Worm (Caenorhabditis elegans) whole organism, L3 larva: ENCODE results near the gene vps-33.1.

Source experiments
- ZK546.5 ChIP-seq: sonication (generic microtip); optimal IDR thresholded peaks from 2 replicates; lab custom pipeline; 2017; ENCODE audit warnings: missing biosample characterization, missing genetic modification characterization
- aly-2 ChIP-seq: fragments of 150-350 bp; optimal IDR thresholded peaks from 2 replicates; lab custom pipeline; 2014; ENCODE audit warnings: missing biosample characterization, missing genetic modification characterization
- ama-1 ChIP-seq: fragments of 150-350 bp; optimal IDR thresholded peaks from 2 replicates; lab custom pipeline; 2018
- ceh-28 ChIP-seq: fragments of 150-350 bp; optimal IDR thresholded peaks from 2 replicates; lab custom pipeline; 2014; ENCODE audit warnings: missing biosample characterization, missing genetic modification reagents, missing genetic modification characterization
- ceh-82 ChIP-seq: fragments of 150-350 bp; optimal IDR thresholded peaks from 2 replicates; lab custom pipeline; 2014; ENCODE audit warnings: missing biosample characterization, missing genetic modification characterization
- daf-12 ChIP-seq: fragments of 150-350 bp; optimal IDR thresholded peaks from 2 replicates; lab custom pipeline; 2014; ENCODE audit warnings: missing biosample characterization, missing genetic modification reagents, missing genetic modification characterization
- egl-27 ChIP-seq: sonication (generic microtip); optimal IDR thresholded peaks from 4 replicates; lab custom pipeline; 2017; ENCODE audit warnings: missing biosample characterization, missing genetic modification reagents, missing genetic modification characterization
- elt-1 ChIP-seq: fragments of 150-350 bp; optimal IDR thresholded peaks from 2 replicates; lab custom pipeline; 2014; ENCODE audit warnings: missing biosample characterization, missing genetic modification characterization
- elt-2 ChIP-seq: sonication (generic microtip); optimal IDR thresholded peaks from 2 replicates; lab custom pipeline; 2016; ENCODE audit warnings: missing genetic modification reagents, mild to moderate bottlenecking, missing genetic modification characterization, missing compliant biosample characterization
- fkh-10 ChIP-seq: sonication (generic microtip); optimal IDR thresholded peaks from 2 replicates; lab custom pipeline; 2017; ENCODE audit warnings: missing biosample characterization, missing genetic modification reagents, missing genetic modification characterization
- fos-1 ChIP-seq: fragments of 150-350 bp; optimal IDR thresholded peaks from 2 replicates; lab custom pipeline; 2014; ENCODE audit warnings: missing biosample characterization, missing genetic modification characterization
- hmg-11 ChIP-seq: sonication (generic microtip); optimal IDR thresholded peaks from 2 replicates; lab custom pipeline; 2016; ENCODE audit warnings: missing genetic modification characterization, missing compliant biosample characterization
- jun-1 ChIP-seq: fragments of 150-350 bp; optimal IDR thresholded peaks from 2 replicates; lab custom pipeline; 2014; ENCODE audit warnings: missing biosample characterization, missing genetic modification reagents, missing genetic modification characterization
- lin-15B ChIP-seq: fragments of 150-350 bp; optimal IDR thresholded peaks from 2 replicates; lab custom pipeline; 2014; ENCODE audit warnings: missing biosample characterization, missing genetic modification characterization
- mdl-1 ChIP-seq: fragments of 150-350 bp; optimal IDR thresholded peaks from 2 replicates; lab custom pipeline; 2014; ENCODE audit warnings: missing biosample characterization, missing genetic modification characterization
- mml-1 ChIP-seq: fragments of 150-350 bp; sonication (generic microtip); optimal IDR thresholded peaks from 3 replicates; lab custom pipeline; 2014; ENCODE audit warnings: missing biosample characterization, missing genetic modification characterization
- nfya-1 ChIP-seq: sonication (generic microtip); optimal IDR thresholded peaks from 2 replicates; lab custom pipeline; 2017; ENCODE audit warnings: missing genetic modification characterization, mild to moderate bottlenecking, missing compliant biosample characterization, antibody characterized with exemption, moderate library complexity; ENCODE audit not compliant: insufficient read depth
- nhr-11 ChIP-seq: fragments of 150-350 bp; optimal IDR thresholded peaks from 2 replicates; lab custom pipeline; 2014; ENCODE audit warnings: missing biosample characterization, missing genetic modification characterization
- nhr-12 ChIP-seq: fragments of 150-350 bp; optimal IDR thresholded peaks from 2 replicates; lab custom pipeline; 2014; ENCODE audit warnings: missing biosample characterization, missing genetic modification characterization
- nhr-23 ChIP-seq: fragments of 150-350 bp; optimal IDR thresholded peaks from 2 replicates; lab custom pipeline; 2014; ENCODE audit warnings: missing biosample characterization, missing genetic modification reagents, missing genetic modification characterization
- nhr-25 ChIP-seq: sonication (generic microtip); optimal IDR thresholded peaks from 2 replicates; lab custom pipeline; 2017; ENCODE audit warnings: missing biosample characterization, missing genetic modification characterization
- nhr-43 ChIP-seq: sonication (generic microtip); optimal IDR thresholded peaks from 2 replicates; lab custom pipeline; 2016; ENCODE audit warnings: mild to moderate bottlenecking, missing genetic modification characterization, missing compliant biosample characterization; ENCODE audit not compliant: poor library complexity, severe bottlenecking
- nhr-67 ChIP-seq: fragments of 150-350 bp; optimal IDR thresholded peaks from 2 replicates; lab custom pipeline; 2014; ENCODE audit warnings: missing biosample characterization, missing genetic modification characterization
- nhr-77 ChIP-seq: fragments of 150-350 bp; optimal IDR thresholded peaks from 2 replicates; lab custom pipeline; 2014; ENCODE audit warnings: missing biosample characterization, missing genetic modification characterization
- pha-4 ChIP-seq: fragments of 150-350 bp; optimal IDR thresholded peaks from 2 replicates; lab custom pipeline; 2014; ENCODE audit warnings: missing biosample characterization, missing genetic modification reagents, missing genetic modification characterization
- pqm-1 ChIP-seq: fragments of 150-350 bp; optimal IDR thresholded peaks from 2 replicates; lab custom pipeline; 2017; ENCODE audit warnings: missing biosample characterization, missing genetic modification characterization, inconsistent platforms
- sea-2 ChIP-seq: fragments of 150-350 bp; sonication (generic microtip); optimal IDR thresholded peaks from 4 replicates; lab custom pipeline; 2014; ENCODE audit warnings: missing biosample characterization, missing genetic modification reagents, missing genetic modification characterization
- skn-1 ChIP-seq: fragments of 150-350 bp; optimal IDR thresholded peaks from 2 replicates; lab custom pipeline; 2014; ENCODE audit warnings: missing biosample characterization, missing genetic modification characterization
- tbx-2 ChIP-seq: sonication (generic microtip); optimal IDR thresholded peaks from 2 replicates; lab custom pipeline; 2016; ENCODE audit warnings: mild to moderate bottlenecking, missing genetic modification characterization, missing compliant biosample characterization
- unc-62 ChIP-seq: fragments of 150-350 bp; sonication (generic microtip); optimal IDR thresholded peaks from 4 replicates; lab custom pipeline; 2014; ENCODE audit warnings: missing biosample characterization, missing genetic modification reagents, missing genetic modification characterization
- ztf-4 ChIP-seq: fragments of 150-350 bp; optimal IDR thresholded peaks from 2 replicates; lab custom pipeline; 2014; ENCODE audit warnings: missing biosample characterization, missing genetic modification characterization

Gene vps-33.1

DNA sequence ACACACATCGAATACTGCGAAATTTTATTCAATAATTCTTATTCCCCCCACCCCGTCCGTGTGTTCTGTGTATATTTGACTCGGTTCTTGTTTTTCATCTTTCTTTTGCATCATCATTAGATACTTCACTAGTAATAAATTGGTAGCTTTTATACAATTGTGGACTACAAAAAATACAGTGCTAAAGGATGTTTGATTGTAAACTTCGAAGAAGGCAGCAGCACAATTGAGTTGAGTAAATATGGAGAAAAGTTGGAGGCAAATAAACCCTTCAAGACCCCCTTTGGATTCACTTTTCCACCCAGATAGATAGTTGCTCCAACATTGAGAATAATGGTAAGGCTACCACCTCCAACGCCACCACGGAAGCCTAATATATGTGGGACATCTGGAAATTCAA, 7.4 kb upstream of the vps-33.1 start, which contains the start of gene B0303.7:
Gene B0303.7 (plus strand): TSS at position 301 of the 400 bp plus-strand sequence.
- peak; percentile 3 for TF ChIP-seq pha-4 (tag; lab: Kevin White, UChicago)
- TF ChIP-seq hmg-11 (tag; lab: Kevin White, UChicago): no peak
- TF ChIP-seq ceh-82: no peak
- TF ChIP-seq nhr-25 (tag; lab: Kevin White, UChicago): no peak
- TF ChIP-seq nhr-77 (tag; lab: Kevin White, UChicago): no peak

DNA sequence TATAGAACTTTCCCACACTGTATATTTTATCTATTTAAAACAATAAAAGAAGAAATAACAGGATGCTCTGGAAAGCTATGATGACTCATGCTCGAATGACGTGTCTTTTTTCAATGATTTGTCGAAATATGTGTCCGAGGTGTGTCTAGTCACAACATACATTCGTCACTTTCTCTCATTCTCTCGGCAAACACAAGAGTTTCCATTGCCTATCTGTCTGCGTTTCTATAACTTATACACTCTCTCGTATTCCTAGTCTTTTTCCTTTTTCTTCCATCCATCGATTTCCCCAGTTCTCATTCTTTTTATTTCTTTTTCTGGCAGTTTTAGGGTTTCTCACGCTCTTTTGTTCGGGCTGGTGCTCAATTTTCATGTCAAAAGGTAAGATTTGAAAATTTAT, 4.0 kb upstream of the vps-33.1 start:
- peak; percentile 53 for TF ChIP-seq nfya-1 (tag; lab: Kevin White, UChicago)
- TF ChIP-seq elt-2 (tag; lab: Kevin White, UChicago): peak; percentile 36
- peak; percentile 2 for TF ChIP-seq skn-1 (tag; lab: Kevin White, UChicago)
- peak; percentile 16 for TF ChIP-seq nhr-23 (tag; lab: Kevin White, UChicago)
- TF ChIP-seq fos-1 (tag; lab: Kevin White, UChicago): peak; percentile 38
- peak; percentile 33 for TF ChIP-seq pqm-1 (tag; lab: Kevin White, UChicago)
- TF ChIP-seq tbx-2 (tag; lab: Kevin White, UChicago): no peak
- peak; percentile 7 for TF ChIP-seq ceh-28 (tag; lab: Kevin White, UChicago)
- TF ChIP-seq lin-15B (tag; lab: Kevin White, UChicago): peak; percentile 5
- TF ChIP-seq jun-1 (tag; lab: Kevin White, UChicago): peak; percentile 37
- TF ChIP-seq pha-4 (tag; lab: Kevin White, UChicago): peak; percentile 38
- no peak for TF ChIP-seq elt-1 (tag; lab: Kevin White, UChicago)
- no peak for TF ChIP-seq mml-1 (tag; lab: Kevin White, UChicago)

DNA sequence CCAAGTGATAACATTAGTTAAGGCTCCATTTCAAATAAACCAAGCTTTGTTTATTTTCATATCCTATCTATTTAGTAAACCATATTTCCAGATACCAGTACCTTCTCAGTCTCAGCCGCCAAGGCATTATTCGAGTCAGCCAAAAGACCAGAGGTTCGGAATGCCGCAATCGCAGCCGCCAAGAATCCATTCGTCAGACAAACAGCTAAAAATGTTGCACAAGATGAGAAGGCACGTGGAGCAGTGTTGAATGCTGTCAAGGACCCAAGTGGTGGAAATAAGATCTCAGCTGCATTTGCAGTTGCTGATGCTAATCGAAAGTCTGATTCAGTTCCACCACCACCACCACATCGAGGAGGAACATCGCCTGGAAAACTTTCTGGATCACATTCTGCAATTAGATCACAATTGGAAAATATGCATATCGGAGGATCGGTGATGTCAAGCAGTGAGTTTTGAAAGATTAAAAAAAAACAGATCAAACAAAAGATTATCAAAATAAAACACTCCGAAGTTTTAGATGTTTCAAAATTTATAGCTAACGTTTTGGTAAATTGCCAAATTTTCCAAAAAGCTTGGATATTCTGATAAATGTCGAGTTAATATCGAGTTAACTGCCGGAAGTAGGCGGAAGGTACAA, 3.3 kb upstream of the vps-33.1 start:
- TF ChIP-seq egl-27 (tag; lab: Kevin White, UChicago): no peak
- TF ChIP-seq sea-2 (GFP tag; lab: Kevin White, UChicago): no peak
- TF ChIP-seq unc-62 (GFP tag; lab: Kevin White, UChicago): no peak
- no peak for TF ChIP-seq elt-2 (tag; lab: Kevin White, UChicago)
- TF ChIP-seq aly-2 (tag; lab: Kevin White, UChicago): no peak
- TF ChIP-seq daf-12 (tag; lab: Kevin White, UChicago): no peak
- TF ChIP-seq nhr-11 (tag; lab: Kevin White, UChicago): no peak
- no peak for TF ChIP-seq nhr-43 (tag; lab: Kevin White, UChicago)
- TF ChIP-seq fos-1 (tag; lab: Kevin White, UChicago): no peak
- no peak for TF ChIP-seq nhr-67 (tag; lab: Kevin White, UChicago)
- no peak for TF ChIP-seq nhr-12 (tag; lab: Kevin White, UChicago)
- TF ChIP-seq, all 47 proteins: peak for 0

DNA sequence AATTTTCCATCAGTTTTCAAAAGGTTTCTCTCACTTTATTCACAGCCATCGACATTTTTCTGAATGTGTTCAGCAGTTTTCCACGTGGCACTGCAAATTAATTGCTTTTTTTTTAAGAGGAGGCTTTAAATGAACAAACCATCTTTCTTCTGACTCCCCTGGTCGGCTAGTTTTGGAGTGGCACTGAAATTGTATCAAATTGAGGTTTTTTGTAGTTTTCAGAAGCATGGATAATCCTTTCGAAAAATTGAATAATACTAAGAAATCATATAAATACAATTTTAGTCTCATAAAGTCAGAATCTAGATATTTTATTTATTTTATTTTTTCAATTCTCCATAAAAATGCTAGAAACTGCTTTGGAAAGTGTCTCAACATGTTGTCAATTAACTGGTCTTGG, 4.0 kb downstream of the vps-33.1 start, which contains the start of gene B0303.16:
Gene B0303.16 (plus strand): TSS at position 301 of the 400 bp plus-strand sequence.
- TF ChIP-seq ama-1 (no peak), fkh-10 (GFP tag; lab: Kevin White, UChicago) (no peak), ceh-82 (no peak), lin-15B (tag; lab: Kevin White, UChicago) (no peak), mdl-1 (tag; lab: Kevin White, UChicago) (no peak), ztf-4 (tag; lab: Kevin White, UChicago) (no peak), unc-62 (GFP tag; lab: Kevin White, UChicago) (no peak)

DNA sequence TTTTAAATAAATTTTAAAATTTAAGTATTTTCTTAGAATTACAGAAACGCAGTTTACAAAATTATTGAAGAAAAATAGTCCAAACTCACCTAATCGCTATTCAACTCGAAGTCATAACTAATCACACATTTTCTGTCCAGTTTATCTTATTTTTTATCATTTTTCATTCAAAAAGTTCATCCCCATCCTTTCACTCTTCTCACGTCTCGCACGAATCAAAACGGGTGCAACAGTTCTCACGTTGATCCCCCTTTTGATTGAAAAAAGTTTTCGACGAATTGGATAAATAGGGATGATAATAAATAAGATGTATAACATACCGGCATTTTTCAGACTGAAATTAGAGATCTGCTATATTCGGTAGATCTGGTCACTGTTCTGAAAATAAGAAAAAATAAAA, 9.0 kb downstream of the vps-33.1 start:
- TF ChIP-seq nhr-43 (tag; lab: Kevin White, UChicago): peak; percentile 15
- no peak for TF ChIP-seq fkh-10 (GFP tag; lab: Kevin White, UChicago)
- TF ChIP-seq, all 47 proteins: peak for 1

DNA sequence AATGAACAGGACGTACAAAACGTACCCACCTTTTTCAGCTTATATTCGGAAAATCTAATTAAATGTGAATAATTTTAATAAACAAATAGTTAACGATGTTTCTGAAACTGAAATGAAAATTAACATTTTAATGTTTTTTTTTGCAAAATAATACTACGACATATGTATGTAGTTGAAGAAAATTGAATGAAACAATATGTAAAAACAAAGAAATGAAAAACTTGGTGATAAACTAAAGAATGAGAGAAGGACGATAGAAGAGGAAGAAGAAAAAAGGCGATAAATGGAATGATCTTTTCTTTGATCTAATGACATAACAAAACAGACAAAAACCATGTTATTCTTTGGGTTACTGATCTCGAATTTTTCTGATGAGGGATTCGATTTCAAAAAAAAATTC, 9.6 kb downstream of the vps-33.1 start, which contains the start of gene B0303.11:
Gene B0303.11 (minus strand): TSS at position 101 of the 400 bp plus-strand sequence.
- TF ChIP-seq ZK546.5 (tag; lab: Kevin White, UChicago): no peak
